Fruit fly (Drosophila melanogaster): Measurements from ENCODE around the gene Vtld.
A peak's percentile ranks its signal among the peaks of the same experiment; 100 is the strongest.

The Vtld gene

DNA sequence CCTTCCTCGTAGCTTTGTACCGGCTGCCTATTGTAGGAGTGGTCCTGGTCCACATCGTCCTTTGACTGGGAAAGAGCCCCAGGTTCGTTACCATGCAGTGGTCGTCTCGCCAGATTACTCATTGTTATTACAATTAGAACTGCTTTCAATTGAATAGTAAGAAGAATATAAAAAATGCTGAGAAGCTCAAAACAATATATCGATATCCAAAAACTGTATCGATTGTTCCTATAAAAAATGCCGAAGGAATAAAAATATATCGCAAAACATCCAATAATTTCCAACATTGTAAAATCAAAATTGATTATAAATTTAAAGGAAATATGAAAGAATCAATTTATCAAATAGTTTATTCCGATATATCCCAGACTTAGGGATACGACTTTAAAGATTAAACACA lies 44.7 kb downstream of the Vtld start, which contains the start of the genes TORIP and Ccdc58 (continued):
- TF ChIP-seq emc (GFP tag; optimal IDR thresholded peaks at IDR 0.05) (no peak), pzg (GFP tag; optimal IDR thresholded peaks at IDR 0.05) (peak; percentile 17), stwl (tag; optimal IDR thresholded peaks at IDR 0.05) (peak; percentile 55), CG7963 (GFP tag; IDR thresholded peaks at IDR 0.05; ENCODE audit: partially characterized antibody) (0 out of 3 replicates have a peak, but pooled peaks have one; percentile 54), CG13287 (GFP tag; IDR thresholded peaks at IDR 0.05; ENCODE audit: partially characterized antibody) (peak; percentile 86), CG16813 (GFP tag; IDR thresholded peaks at IDR 0.05; ENCODE audit: partially characterized antibody) (peak; percentile 72), CG34224 (GFP tag; IDR thresholded peaks at IDR 0.05; ENCODE audit: partially characterized antibody) (peak; percentile 88), Sry-δ (GFP tag; optimal IDR thresholded peaks at IDR 0.05) (peak; percentile 20), Doc3 (GFP tag; IDR thresholded peaks at IDR 0.05; ENCODE audit: partially characterized antibody) (peak; percentile 82), bbx (GFP tag; IDR thresholded peaks at IDR 0.05; ENCODE audit: partially characterized antibody) (peak; percentile 77), phol (tag; optimal IDR thresholded peaks at IDR 0.05) (peak; percentile 4), CG6791 (GFP tag; IDR thresholded peaks at IDR 0.05; ENCODE audit: partially characterized antibody) (peak; percentile 72), CG9609 (GFP tag; optimal IDR thresholded peaks at IDR 0.05) (no peak), unc-4 (GFP tag; IDR thresholded peaks at IDR 0.05; ENCODE audit: partially characterized antibody) (peak; percentile 85), mld (GFP tag; IDR thresholded peaks at IDR 0.05; ENCODE audit: partially characterized antibody) (peak; percentile 75; the same call in 2 of the 3 replicates), trem (tag; optimal IDR thresholded peaks at IDR 0.05) (peak; percentile 25)

DNA sequence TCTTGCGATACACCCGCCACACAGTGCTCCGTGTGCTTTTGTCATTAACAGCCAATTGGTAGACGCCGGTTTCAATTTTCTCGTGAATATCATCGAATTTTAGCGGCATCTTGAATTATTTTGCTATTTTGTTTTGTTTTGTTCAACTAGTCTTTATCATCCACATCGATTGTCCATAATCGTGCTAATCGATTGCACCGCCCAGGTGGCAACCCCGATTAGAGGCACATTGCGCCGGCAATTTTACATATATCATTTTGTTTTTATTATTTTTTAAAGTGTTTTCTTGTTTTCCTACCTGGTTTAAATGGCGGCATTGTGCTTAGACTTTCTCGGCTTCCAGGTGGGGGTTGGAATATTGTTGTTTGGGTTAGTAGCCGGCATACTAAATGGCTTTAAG lies 45.7 kb downstream of the Vtld start, which contains the start of gene CG34116:
TSS of gene CG34116 (minus strand) at position 142 of the 400 bp plus-strand sequence.
- TF ChIP-seq schlank (tag; optimal IDR thresholded peaks at IDR 0.05) (no peak), sob (GFP tag; IDR thresholded peaks at IDR 0.05) (no peak), scrt (GFP tag; optimal IDR thresholded peaks at IDR 0.05) (no peak), knrl (GFP tag; IDR thresholded peaks at IDR 0.05; ENCODE audit: partially characterized antibody) (peak; percentile 65; the same call in 2 of the 3 replicates), Kr (GFP tag; optimal IDR thresholded peaks at IDR 0.05) (no peak), CG4404 (GFP tag; IDR thresholded peaks at IDR 0.05) (no peak), ranshi (GFP tag; IDR thresholded peaks at IDR 0.05) (no peak), CG32767 (GFP tag; IDR thresholded peaks at IDR 0.05) (no peak), Awh (GFP tag; IDR thresholded peaks at IDR 0.05) (no peak), CG34376 (GFP tag; optimal IDR thresholded peaks at IDR 0.05) (no peak), CG14860 (GFP tag; IDR thresholded peaks at IDR 0.05; ENCODE audit: partially characterized antibody) (peak; percentile 48; the same call in 2 of the 3 replicates), TFAM (GFP tag; optimal IDR thresholded peaks at IDR 0.05) (no peak), CG10565 (GFP tag; optimal IDR thresholded peaks at IDR 0.05) (no peak), bowl (GFP tag; IDR thresholded peaks at IDR 0.05) (no peak), usp (GFP tag; optimal IDR thresholded peaks at IDR 0.05) (no peak), sna (GFP tag; IDR thresholded peaks at IDR 0.05; ENCODE audit: partially characterized antibody) (peak; percentile 19; the same call in 1 of the 2 replicates), Nf-YC (tag; optimal IDR thresholded peaks at IDR 0.05) (no peak), CG11696 (GFP tag; IDR thresholded peaks at IDR 0.05) (no peak), ash1 (GFP tag; optimal IDR thresholded peaks at IDR 0.05) (no peak), CG34224 (GFP tag; IDR thresholded peaks at IDR 0.05; ENCODE audit: partially characterized antibody) (peak; percentile 59), CG4328 (GFP tag; optimal IDR thresholded peaks at IDR 0.05) (no peak), shn (GFP tag; optimal IDR thresholded peaks at IDR 0.05) (no peak), oc (tag; optimal IDR thresholded peaks at IDR 0.05) (no peak), CG8281 (tag; optimal IDR thresholded peaks at IDR 0.05) (no peak), tx (GFP tag; optimal IDR thresholded peaks at IDR 0.05) (no peak), lola (GFP tag; optimal IDR thresholded peaks at IDR 0.05) (no peak), hbn (GFP tag; IDR thresholded peaks at IDR 0.05; ENCODE audit: partially characterized antibody) (peak; percentile 56), Abd-B (GFP tag; optimal IDR thresholded peaks at IDR 0.05) (no peak), CG12769 (tag; optimal IDR thresholded peaks at IDR 0.05) (no peak), CG16779 (GFP tag; IDR thresholded peaks at IDR 0.05) (no peak), Ada2b (GFP tag; IDR thresholded peaks at IDR 0.05) (no peak), grn (GFP tag; optimal IDR thresholded peaks at IDR 0.05) (no peak), Camta (GFP tag; optimal IDR thresholded peaks at IDR 0.05) (no peak), CG12219 (GFP tag; optimal IDR thresholded peaks at IDR 0.05) (no peak)

All from whole organism, embryonic.